Fruit fly (Drosophila melanogaster): ENCODE measurements around the gene SdhC.

SdhC gene

dm6 chr3R:11197389-11197716, 12.3 kb downstream of the SdhC start, which contains the start of gene cu:
Gene cu (plus strand): TSS chr3R:11197592.
- no peak for TF ChIP-seq noc (tag; optimal IDR thresholded peaks at IDR 0.05)

DNA sequence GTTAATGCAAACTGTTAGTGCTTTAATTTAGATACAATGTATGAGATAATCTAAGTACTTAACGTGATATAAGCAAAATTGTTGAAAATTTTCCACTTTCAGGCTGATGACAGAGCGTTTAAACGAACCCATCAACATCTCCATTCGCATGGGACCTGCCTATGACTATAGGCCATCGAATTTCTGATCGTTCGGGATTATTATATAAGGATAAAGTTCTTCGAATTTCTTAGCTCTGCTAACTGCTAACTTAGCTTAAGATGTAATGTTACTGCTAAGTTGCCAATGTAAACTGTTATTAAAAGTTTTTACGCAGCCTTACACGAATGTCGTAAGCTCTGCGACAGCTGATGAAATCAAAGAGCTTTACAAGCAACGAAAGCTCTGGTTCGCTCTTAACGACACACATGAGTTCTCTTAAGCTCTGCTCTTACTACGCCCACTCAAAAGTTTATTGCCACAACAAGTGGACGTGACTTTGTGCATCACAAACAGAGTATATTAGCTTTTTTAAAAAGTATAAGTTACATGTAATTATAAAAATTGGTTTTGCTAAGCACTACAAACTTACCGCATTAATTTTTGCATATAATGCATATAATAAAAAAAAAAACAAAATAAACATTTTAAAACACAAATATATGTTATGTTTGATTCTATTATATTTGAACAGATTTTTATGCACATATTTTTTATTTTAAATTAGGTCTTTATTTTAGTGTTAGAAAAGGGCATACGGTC, 12.8 kb downstream of the SdhC start:
- TF ChIP-seq noc (tag; optimal IDR thresholded peaks at IDR 0.05) = peak; percentile 98

DNA sequence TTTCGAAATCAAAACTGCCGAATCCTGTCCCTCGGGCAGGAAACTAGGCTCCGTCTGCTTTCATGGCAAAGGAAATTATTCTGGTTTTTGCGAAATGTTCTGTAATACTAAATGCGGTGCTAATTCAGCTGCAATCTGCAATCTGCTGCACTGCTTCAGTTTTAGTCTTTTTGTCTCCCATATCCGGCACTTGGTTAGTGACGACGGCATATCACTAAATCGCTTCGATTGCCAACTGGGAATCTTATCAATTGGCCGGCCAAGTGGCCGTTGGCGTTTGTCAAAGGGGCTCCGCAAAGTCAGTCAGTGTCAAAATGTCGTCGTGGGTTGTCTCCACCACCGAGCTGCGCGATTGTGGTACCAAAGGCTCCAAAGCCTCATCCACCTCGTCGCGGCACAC, 13.9 kb downstream of the SdhC start, which contains the start of gene CG18577:
CG18577 (plus strand) TSS at position 301 of the 400 bp plus-strand sequence.
- TF ChIP-seq noc (tag; optimal IDR thresholded peaks at IDR 0.05) = no peak

- TF ChIP-seq noc (tag; optimal IDR thresholded peaks at IDR 0.05) = no peak
Observed at dm6 chr3R:11178300-11178699, 31.3 kb downstream of the SdhC start.

dm6 chr3R:11177579-11177978, 32.1 kb downstream of the SdhC start:
- no peak for TF ChIP-seq noc (tag; optimal IDR thresholded peaks at IDR 0.05)

DNA sequence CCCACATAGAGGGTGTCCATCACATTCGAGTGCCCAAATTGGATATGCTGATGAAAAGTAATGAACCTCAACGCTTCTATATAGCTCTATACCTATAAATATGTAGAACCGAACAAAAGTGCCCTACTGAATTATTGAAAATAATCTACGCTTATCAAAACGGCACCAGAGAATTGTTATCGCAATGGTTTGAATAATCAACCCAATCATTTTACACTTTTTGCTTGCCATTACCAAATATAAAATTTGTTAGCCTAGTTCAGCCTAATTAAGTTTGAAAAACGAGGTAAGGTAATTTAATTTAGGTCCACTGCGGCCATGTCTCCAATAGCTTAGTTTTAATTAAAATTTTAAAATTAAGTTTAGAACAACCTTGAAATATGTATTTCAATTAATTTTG, 33.9 kb downstream of the SdhC start:
- no peak for TF ChIP-seq noc (tag; optimal IDR thresholded peaks at IDR 0.05)

DNA sequence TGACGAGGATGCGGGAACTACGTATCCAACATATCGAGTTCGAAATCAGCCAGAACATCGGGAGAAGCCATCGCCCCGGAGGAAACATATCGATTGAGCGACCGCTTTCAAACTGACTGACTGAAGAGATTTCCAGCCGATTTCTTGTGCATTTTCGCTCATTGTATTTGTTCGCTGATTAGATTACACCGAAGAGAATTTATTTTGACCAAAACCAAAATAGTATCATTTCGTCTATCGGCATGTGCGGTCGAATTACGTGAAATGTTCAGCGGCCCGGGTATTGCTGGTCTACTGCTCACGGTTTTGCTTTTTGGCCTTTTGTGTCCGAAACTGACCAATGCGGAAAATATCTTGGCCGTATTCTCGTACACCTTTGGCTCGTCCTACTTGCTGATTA, 34.3 kb downstream of the SdhC start, which contains the start of the genes Ugt304A1 and Ugt303A1:
Ugt304A1 (minus strand) TSS at position 101 of the 400 bp plus-strand sequence.
Ugt303A1 (plus strand) TSS at position 222 of the 400 bp plus-strand sequence.
- TF ChIP-seq noc (tag; optimal IDR thresholded peaks at IDR 0.05) = no peak

- TF ChIP-seq noc (tag; optimal IDR thresholded peaks at IDR 0.05) = peak; percentile 37
Observed at dm6 chr3R:11173169-11173506, 36.5 kb downstream of the SdhC start.

dm6 chr3R:11172460-11173168, 37.0 kb downstream of the SdhC start, which contains the start of gene Ugt35A1:
Gene Ugt35A1 (minus strand): TSS chr3R:11172664.
- no peak for TF ChIP-seq noc (tag; optimal IDR thresholded peaks at IDR 0.05)

DNA sequence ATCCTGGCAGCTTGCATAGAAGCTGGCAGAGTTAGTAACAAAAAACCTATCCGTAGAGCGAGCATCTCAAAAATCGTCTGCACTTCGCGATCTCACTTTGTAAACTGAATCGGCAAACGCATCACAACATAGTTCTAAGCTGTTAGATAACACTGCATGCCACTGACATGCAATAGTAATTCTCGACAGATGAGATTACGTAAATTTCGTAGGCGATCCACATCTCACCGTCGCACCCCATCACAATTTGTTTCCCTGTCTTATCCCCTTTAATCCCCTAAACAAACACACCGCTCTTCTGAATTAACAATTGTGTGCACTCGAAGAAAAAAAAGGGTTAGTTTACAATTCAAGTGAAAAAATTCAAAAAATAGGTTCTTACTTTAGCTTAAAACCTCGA, 39.5 kb downstream of the SdhC start, which contains the start of gene Ugt35B1:
Ugt35B1 (minus strand) TSS at position 101 of the 400 bp plus-strand sequence.
- no peak for TF ChIP-seq noc (tag; optimal IDR thresholded peaks at IDR 0.05)

DNA sequence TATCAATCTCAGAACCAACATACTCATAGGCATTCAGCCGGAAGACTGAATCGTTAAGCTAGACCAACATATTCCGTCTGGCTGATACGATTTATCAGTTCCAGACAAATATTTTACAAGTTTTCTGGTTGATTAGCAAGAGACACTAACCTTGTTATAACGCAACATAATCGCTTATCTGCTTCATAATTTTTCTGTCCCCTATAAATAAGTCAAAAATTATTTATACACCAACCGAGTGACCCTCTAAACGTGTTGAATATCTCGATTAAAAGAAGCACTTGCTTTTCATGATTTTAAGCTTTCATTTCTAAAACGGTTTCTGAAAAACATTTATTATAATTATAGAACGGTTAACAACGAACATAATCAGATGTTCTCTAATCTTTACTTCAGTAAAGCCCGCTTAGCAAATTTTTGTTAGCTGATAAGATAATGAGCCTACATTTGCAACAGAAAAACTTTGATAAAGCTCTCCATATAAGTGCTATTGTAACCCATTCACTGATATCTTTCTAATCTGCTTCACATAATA, 41.7 kb downstream of the SdhC start, which contains the start of gene Ugt35E2:
Ugt35E2 (minus strand) TSS at position 51 of the 535 bp plus-strand sequence.
- no peak for TF ChIP-seq noc (tag; optimal IDR thresholded peaks at IDR 0.05)

DNA sequence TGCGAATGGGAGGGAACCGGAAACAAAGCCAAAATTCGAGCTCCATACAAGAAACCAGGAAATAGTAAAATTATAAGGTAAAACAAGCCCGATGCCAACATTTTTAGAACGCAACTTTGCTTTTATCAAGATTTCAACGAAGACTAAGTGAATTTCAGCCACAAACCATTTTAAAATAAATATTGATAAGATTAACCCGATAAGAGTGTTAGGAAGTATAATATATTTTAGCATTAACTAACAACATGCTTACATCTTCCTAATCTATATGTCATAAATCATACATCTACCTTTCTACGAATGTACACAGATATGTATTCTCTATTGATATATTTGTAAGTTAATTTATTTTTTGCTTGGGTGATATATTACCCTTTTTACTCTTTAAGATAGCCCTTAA, 43.7 kb downstream of the SdhC start, which contains the start of gene Ugt35E1:
Ugt35E1 (minus strand) TSS at position 101 of the 400 bp plus-strand sequence.
- no peak for TF ChIP-seq noc (tag; optimal IDR thresholded peaks at IDR 0.05)

- TF ChIP-seq noc (tag; optimal IDR thresholded peaks at IDR 0.05) = no peak
Observed at dm6 chr3R:11160907-11161306, 48.7 kb downstream of the SdhC start, which contains the start of gene CG4757. Gene CG4757 (plus strand): TSS chr3R:11161207.
